Worm (Caenorhabditis elegans) whole organism, midembryonic: ENCODE data around the gene enol-1.

Experiments
- T22C8.4 ChIP-seq: fragments of 200-800 bp; sonication (Bioruptor generic); IDR thresholded peaks from 2 replicates; pipeline ENCODE4 v1.3.6; 2022; ENCODE audit warnings: missing genetic modification characterization, missing compliant biosample characterization
- med-1 ChIP-seq: sonication (generic microtip); optimal IDR thresholded peaks from 2 replicates; lab custom pipeline; 2017; ENCODE audit warnings: missing genetic modification characterization, mild to moderate bottlenecking, missing compliant biosample characterization, antibody characterized with exemption, missing genetic modification reagents; ENCODE audit not compliant: insufficient read depth
- ztf-23 ChIP-seq: fragments of 200-800 bp; sonication (Bioruptor generic); IDR thresholded peaks from 2 replicates; pipeline ENCODE4 v1.3.6; 2022; ENCODE audit warnings: missing genetic modification reagents, missing genetic modification characterization, missing compliant biosample characterization

DNA sequence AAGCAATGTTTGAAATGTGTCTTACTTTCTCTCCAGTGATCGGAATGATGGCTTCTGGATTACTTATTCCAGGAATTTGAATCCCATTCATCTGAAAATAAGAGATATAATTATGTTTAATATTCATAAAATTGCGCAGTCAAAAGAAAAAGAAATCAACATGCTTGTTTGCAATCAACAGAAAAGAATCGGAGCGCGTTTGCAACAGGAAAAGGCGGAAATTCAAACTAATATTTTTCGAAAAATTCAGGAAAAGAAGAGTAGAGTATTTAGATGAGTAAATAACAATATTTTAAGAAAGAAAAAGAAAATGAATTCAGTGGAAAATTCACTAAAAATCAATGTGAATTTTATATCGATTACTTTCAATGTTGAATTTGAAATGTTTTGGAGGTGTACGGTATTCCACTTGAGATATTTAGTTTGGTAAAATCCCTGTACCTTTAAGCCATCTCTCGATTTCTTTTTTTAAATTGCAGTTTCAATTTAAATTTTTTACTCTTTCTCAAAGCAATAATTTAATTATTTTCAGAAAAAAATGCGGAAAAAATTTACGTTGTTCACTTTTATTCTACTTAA, 9.7 kb downstream of the enol-1 start, which contains the start of the genes set-17 and T21B10.4:
- TF ChIP-seq ztf-23 (GFP tag; lab: Robert Waterston, UW) (no peak), med-1 (GFP tag; lab: Kevin White, UChicago) (no peak), T22C8.4 (no peak)
